Fruit fly (Drosophila melanogaster) S2 (cell line): ENCODE results near the gene stai.

Experiments used
- CG8478 ChIP-seq: fragments of >200 bp; optimal IDR thresholded peaks from 2 replicates; lab custom pipeline; 2018
- CTCF ChIP-seq, 2 experiments: fragments of >200 bp; optimal IDR thresholded peaks; 2 replicates each; lab custom pipeline; 2018

- TF ChIP-seq CTCF (optimal IDR thresholded peaks at IDR 0.05; lab: Kevin White, UChicago), result no peak
- TF ChIP-seq CG8478 (lab: Kevin White, UChicago), result no peak
Observed at dm6 chr2L:6090365-6090764, 9.8 kb upstream of the stai start.
